Fruit fly (Drosophila melanogaster) S2 (cell line): ENCODE measurements around the gene Cyp311a1.

Experiments used
- CG8478 ChIP-seq: fragments of >200 bp; optimal IDR thresholded peaks from 2 replicates; lab custom pipeline; 2018
- CTCF ChIP-seq, 2 experiments: fragments of >200 bp; optimal IDR thresholded peaks; 2 replicates each; lab custom pipeline; 2018

DNA sequence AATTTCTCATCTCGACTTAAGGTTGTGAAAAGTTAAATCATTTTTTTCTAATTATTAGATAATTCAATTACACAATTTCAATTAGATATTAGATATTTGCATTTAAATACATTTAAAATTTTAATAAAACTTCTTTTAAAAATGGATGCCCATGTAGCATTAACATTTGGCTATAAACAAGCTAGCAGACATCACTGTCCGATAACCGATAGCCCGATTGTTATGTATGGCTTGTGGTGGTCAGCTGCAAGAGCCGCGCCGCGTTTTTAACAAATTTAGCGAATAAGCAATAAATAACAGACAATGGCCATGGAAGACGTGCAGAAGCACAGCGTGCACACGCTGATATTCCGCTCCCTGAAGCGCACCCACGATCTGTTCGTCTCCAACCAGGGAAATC lies 10.4 kb downstream of the Cyp311a1 start, which contains the start of gene Tango4:
- no peak for TF ChIP-seq CG8478 (lab: Kevin White, UChicago)
- no peak for TF ChIP-seq CTCF (optimal IDR thresholded peaks at IDR 0.05; lab: Kevin White, UChicago)
